Worm (Caenorhabditis elegans) whole organism, young adult: Measurements from ENCODE around the gene srh-41.

Experiments used
- nhr-179 ChIP-seq: sonication (generic microtip); optimal IDR thresholded peaks from 2 replicates; lab custom pipeline; 2016; ENCODE audit warnings: mild to moderate bottlenecking, missing genetic modification characterization, missing compliant biosample characterization
- ztf-18 ChIP-seq: sonication (generic microtip); optimal IDR thresholded peaks from 2 replicates; lab custom pipeline; 2016; ENCODE audit warnings: missing genotype, mild to moderate bottlenecking, missing genetic modification characterization, missing compliant biosample characterization

DNA sequence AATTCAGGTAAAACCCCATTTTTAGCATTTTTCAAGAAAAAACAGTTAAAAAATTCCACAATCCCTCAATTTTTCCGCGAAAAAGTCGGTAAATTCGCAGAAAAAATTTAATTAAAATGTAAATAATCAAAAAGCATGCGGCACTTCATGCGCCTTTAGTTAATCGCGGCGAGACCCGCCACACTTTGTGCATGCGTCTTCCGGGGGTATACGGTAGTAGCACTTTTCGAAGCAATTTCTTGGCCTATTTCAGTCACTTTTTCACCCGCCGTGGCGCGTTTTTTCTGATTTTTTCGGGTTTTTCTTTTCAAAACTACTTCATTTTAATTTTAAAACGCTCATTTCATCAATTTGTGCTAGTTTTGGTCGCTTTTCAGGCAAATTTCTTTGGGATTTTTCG, 40.0 kb downstream of the srh-41 start:
- no peak for TF ChIP-seq nhr-179
- peak; percentile 56 for TF ChIP-seq ztf-18
